Fruit fly (Drosophila melanogaster) whole organism, embryonic: ENCODE data around the gene Dhpr.

ENCODE experiments used
- ATbp ChIP-seq: fragments of 200-800 bp; sonication (Bioruptor generic); optimal IDR thresholded peaks from 2 replicates; lab custom pipeline; 2017; ENCODE audit warnings: missing biosample characterization, mild to moderate bottlenecking, missing genetic modification characterization, missing genetic modification reagents
- Adf1 ChIP-seq: fragments of 200-800 bp; sonication (Bioruptor generic); IDR thresholded peaks from 2 replicates; pipeline ENCODE4 v1.3.6; 2022; ENCODE audit warnings: missing biosample characterization, missing genetic modification characterization
- Atf3 ChIP-seq: fragments of 200-800 bp; sonication (Bioruptor generic); optimal IDR thresholded peaks from 3 replicates; lab custom pipeline; 2016; ENCODE audit warnings: missing biosample characterization, missing genetic modification characterization
- Bgb ChIP-seq: fragments of 200-800 bp; sonication (Bioruptor generic); IDR thresholded peaks from 2 replicates; pipeline ENCODE4 v1.3.6; 2022; ENCODE audit warnings: missing biosample characterization, missing genetic modification characterization; ENCODE audit not compliant: partially characterized antibody
- BtbVII ChIP-seq: fragments of 200-800 bp; sonication (Bioruptor generic); optimal IDR thresholded peaks from 3 replicates; lab custom pipeline; 2017; ENCODE audit warnings: missing biosample characterization, mild to moderate bottlenecking, missing genetic modification characterization
- CG10366 ChIP-seq: fragments of 200-800 bp; sonication (Bioruptor generic); IDR thresholded peaks from 2 replicates; pipeline ENCODE4 v1.3.6; 2022; ENCODE audit warnings: missing biosample characterization, missing genetic modification characterization
- CG10543 ChIP-seq: fragments of 200-800 bp; sonication (Bioruptor generic); optimal IDR thresholded peaks from 3 replicates; lab custom pipeline; 2017; ENCODE audit warnings: missing biosample characterization, mild to moderate bottlenecking, missing genetic modification characterization, moderate library complexity
- CG11093 ChIP-seq: fragments of 200-800 bp; sonication (Bioruptor generic); IDR thresholded peaks from 3 replicates; pipeline ENCODE4 v1.3.6; 2022; ENCODE audit warnings: missing biosample characterization, missing genetic modification characterization
- CG12219 ChIP-seq: fragments of 200-800 bp; sonication (Bioruptor generic); optimal IDR thresholded peaks from 3 replicates; lab custom pipeline; 2018; ENCODE audit warnings: missing biosample characterization, mild to moderate bottlenecking, missing genetic modification characterization
- CG14710 ChIP-seq: fragments of 200-800 bp; sonication (Bioruptor generic); optimal IDR thresholded peaks from 3 replicates; lab custom pipeline; 2019; ENCODE audit warnings: missing biosample characterization, mild to moderate bottlenecking, missing genetic modification characterization, moderate library complexity
- CG1603 ChIP-seq: fragments of 200-800 bp; sonication (Bioruptor generic); optimal IDR thresholded peaks from 2 replicates; lab custom pipeline; 2019; ENCODE audit warnings: missing biosample characterization, mild to moderate bottlenecking, missing genetic modification characterization, moderate library complexity
- CG16779 ChIP-seq: fragments of 200-800 bp; sonication (Bioruptor generic); IDR thresholded peaks from 2 replicates; pipeline ENCODE4 v1.3.6; 2022; ENCODE audit warnings: missing biosample characterization, missing genetic modification characterization
- CG16815 ChIP-seq: fragments of 200-800 bp; sonication (Bioruptor generic); optimal IDR thresholded peaks from 3 replicates; lab custom pipeline; 2017; ENCODE audit warnings: missing biosample characterization, mild to moderate bottlenecking, missing genetic modification characterization
- CG17359 ChIP-seq: fragments of 200-800 bp; sonication (Bioruptor generic); optimal IDR thresholded peaks from 3 replicates; lab custom pipeline; 2018; ENCODE audit warnings: missing biosample characterization, mild to moderate bottlenecking, missing genetic modification characterization, moderate library complexity
- CG2129 ChIP-seq: fragments of 200-800 bp; sonication (Bioruptor generic); IDR thresholded peaks from 2 replicates; pipeline ENCODE4 v1.3.6; 2022; ENCODE audit warnings: missing biosample characterization, missing genetic modification characterization; ENCODE audit not compliant: partially characterized antibody
- CG3065 ChIP-seq: fragments of 200-800 bp; sonication (Bioruptor generic); optimal IDR thresholded peaks from 2 replicates; lab custom pipeline; 2016; ENCODE audit warnings: missing biosample characterization, missing genetic modification characterization
- CG34376 ChIP-seq: fragments of 200-800 bp; sonication (Bioruptor generic); optimal IDR thresholded peaks from 2 replicates; lab custom pipeline; 2018; ENCODE audit warnings: missing biosample characterization, mild to moderate bottlenecking, missing genetic modification characterization
- CG42726 ChIP-seq: fragments of 200-800 bp; sonication (Bioruptor generic); IDR thresholded peaks from 2 replicates; pipeline ENCODE4 v1.3.6; 2022; ENCODE audit warnings: missing biosample characterization, missing genetic modification characterization; ENCODE audit not compliant: partially characterized antibody
- CG4328 ChIP-seq: fragments of 200-800 bp; sonication (Bioruptor generic); optimal IDR thresholded peaks from 3 replicates; lab custom pipeline; 2017; ENCODE audit warnings: missing biosample characterization, missing genetic modification reagents, missing genetic modification characterization
- CG6272 ChIP-seq: fragments of 200-800 bp; sonication (Bioruptor generic); IDR thresholded peaks from 2 replicates; pipeline ENCODE4 v1.3.6; 2022; ENCODE audit warnings: missing biosample characterization, missing genetic modification characterization
- CG7372 ChIP-seq: fragments of 200-800 bp; sonication (Bioruptor generic); IDR thresholded peaks from 2 replicates; pipeline ENCODE4 v1.3.6; 2022; ENCODE audit warnings: missing biosample characterization, missing genetic modification characterization
- CG7839 ChIP-seq: fragments of 200-800 bp; sonication (Bioruptor generic); optimal IDR thresholded peaks from 3 replicates; lab custom pipeline; 2018; ENCODE audit warnings: missing biosample characterization, mild to moderate bottlenecking, missing genetic modification characterization, moderate library complexity
- Camta ChIP-seq: fragments of 200-800 bp; sonication (Bioruptor generic); optimal IDR thresholded peaks from 2 replicates; lab custom pipeline; 2016; ENCODE audit warnings: missing biosample characterization, missing genetic modification characterization
- CkIIα-i1 ChIP-seq: fragments of 200-800 bp; sonication (Bioruptor generic); IDR thresholded peaks from 2 replicates; pipeline ENCODE4 v1.3.6; 2022; ENCODE audit warnings: missing biosample characterization, missing genetic modification characterization
- D19A ChIP-seq: fragments of 200-800 bp; optimal IDR thresholded peaks from 3 replicates; lab custom pipeline; 2019; ENCODE audit warnings: missing biosample characterization, mild to moderate bottlenecking, missing genetic modification characterization, moderate library complexity
- GATAe ChIP-seq: fragments of 200-800 bp; sonication (Bioruptor generic); conservative IDR thresholded peaks from 2 replicates; pipeline ENCODE4 v1.3.6; 2022; ENCODE audit warnings: missing biosample characterization, missing genetic modification characterization
- HLH54F ChIP-seq: fragments of 200-800 bp; sonication (Bioruptor generic); optimal IDR thresholded peaks from 3 replicates; lab custom pipeline; 2016; ENCODE audit warnings: missing biosample characterization, missing genetic modification characterization
- Myb ChIP-seq: fragments of 200-800 bp; sonication (Bioruptor generic); optimal IDR thresholded peaks from 2 replicates; lab custom pipeline; 2016; ENCODE audit warnings: missing biosample characterization, missing genetic modification characterization
- NfI ChIP-seq: fragments of 200-800 bp; sonication (Bioruptor generic); optimal IDR thresholded peaks from 3 replicates; lab custom pipeline; 2018; ENCODE audit warnings: missing biosample characterization, mild to moderate bottlenecking, missing genetic modification characterization, moderate library complexity
- Ravus ChIP-seq: fragments of 200-800 bp; sonication (Bioruptor generic); IDR thresholded peaks from 2 replicates; pipeline ENCODE4 v1.3.6; 2022; ENCODE audit warnings: missing biosample characterization, missing genetic modification characterization
- Scr ChIP-seq: fragments of 200-800 bp; sonication (Bioruptor generic); IDR thresholded peaks from 2 replicates; pipeline ENCODE4 v1.3.6; 2022; ENCODE audit warnings: missing biosample characterization, missing genetic modification characterization; ENCODE audit not compliant: partially characterized antibody
- Taf1 ChIP-seq: fragments of 200-800 bp; sonication (Bioruptor generic); IDR thresholded peaks from 2 replicates; pipeline ENCODE4 v1.3.6; 2022; ENCODE audit warnings: missing biosample characterization, missing genetic modification characterization
- Trl ChIP-seq, 3 experiments: fragments of >200 bp in 2 of 3; fragments of 200-800 bp in 1 of 3; sonication (Bioruptor generic) in 1 of 3; optimal IDR thresholded peaks; 2 replicates in 1 of 3; 3 replicates in 2 of 3; lab custom pipeline; 2016 to 2017; ENCODE audit warnings: missing biosample characterization in 1 of 3, missing genetic modification characterization in 1 of 3
- ac ChIP-seq: fragments of 200-800 bp; sonication (Bioruptor generic); optimal IDR thresholded peaks from 3 replicates; lab custom pipeline; 2017; ENCODE audit warnings: missing biosample characterization, mild to moderate bottlenecking, missing genetic modification characterization
- az2 ChIP-seq: fragments of 200-800 bp; sonication (Bioruptor generic); optimal IDR thresholded peaks from 3 replicates; lab custom pipeline; 2016; ENCODE audit warnings: missing biosample characterization, missing genetic modification characterization
- bcd ChIP-seq: fragments of 200-800 bp; sonication (Bioruptor generic); optimal IDR thresholded peaks from 2 replicates; lab custom pipeline; 2017; ENCODE audit warnings: missing biosample characterization, mild to moderate bottlenecking, missing genetic modification characterization
- cwo ChIP-seq: fragments of 200-800 bp; sonication (Bioruptor generic); optimal IDR thresholded peaks from 3 replicates; lab custom pipeline; 2017; ENCODE audit warnings: missing biosample characterization, missing genetic modification characterization, mild to moderate bottlenecking, moderate library complexity, missing genetic modification reagents
- dysf ChIP-seq: fragments of 200-800 bp; sonication (Bioruptor generic); IDR thresholded peaks from 3 replicates; pipeline ENCODE4 v1.3.6; 2022; ENCODE audit warnings: missing biosample characterization, missing genetic modification characterization
- fu2 ChIP-seq: fragments of 200-800 bp; sonication (Bioruptor generic); optimal IDR thresholded peaks from 2 replicates; lab custom pipeline; 2016; ENCODE audit warnings: missing biosample characterization, missing genetic modification characterization
- mirr ChIP-seq: fragments of 200-800 bp; sonication (Bioruptor generic); optimal IDR thresholded peaks from 3 replicates; lab custom pipeline; 2018; ENCODE audit warnings: missing biosample characterization, mild to moderate bottlenecking, missing genetic modification characterization
- psq ChIP-seq: fragments of 200-800 bp; sonication (Bioruptor generic); optimal IDR thresholded peaks from 2 replicates; lab custom pipeline; 2017; ENCODE audit warnings: missing biosample characterization, missing genetic modification characterization
- ro ChIP-seq: fragments of 200-800 bp; sonication (Bioruptor generic); IDR thresholded peaks from 2 replicates; pipeline ENCODE4 v1.3.6; 2022; ENCODE audit warnings: missing biosample characterization, missing genetic modification characterization
- schlank ChIP-seq: fragments of 200-800 bp; sonication (Bioruptor generic); optimal IDR thresholded peaks from 2 replicates; lab custom pipeline; 2018; ENCODE audit warnings: missing biosample characterization, mild to moderate bottlenecking, missing genetic modification characterization
- sens ChIP-seq: fragments of 200-800 bp; sonication (Bioruptor generic); peaks from one replicate; lab custom pipeline; 2016; ENCODE audit warnings: missing biosample characterization, missing genetic modification characterization
- slbo ChIP-seq: fragments of 200-800 bp; sonication (Bioruptor generic); IDR thresholded peaks from 2 replicates; pipeline ENCODE4 v1.3.6; 2022; ENCODE audit warnings: missing biosample characterization, missing genetic modification characterization
- sqz ChIP-seq: fragments of 200-800 bp; sonication (Bioruptor generic); optimal IDR thresholded peaks from 3 replicates; lab custom pipeline; 2018; ENCODE audit warnings: missing biosample characterization, mild to moderate bottlenecking, missing genetic modification characterization
- sug ChIP-seq: fragments of 200-800 bp; optimal IDR thresholded peaks from 2 replicates; lab custom pipeline; 2019; ENCODE audit warnings: missing biosample characterization, mild to moderate bottlenecking, missing genetic modification characterization, moderate library complexity
- tap ChIP-seq: fragments of 200-800 bp; optimal IDR thresholded peaks from 3 replicates; lab custom pipeline; 2019; ENCODE audit warnings: missing biosample characterization, mild to moderate bottlenecking, missing genetic modification characterization, moderate library complexity
- tna ChIP-seq: fragments of 200-800 bp; sonication (Bioruptor generic); IDR thresholded peaks from 2 replicates; pipeline ENCODE4 v1.3.6; 2022; ENCODE audit warnings: missing biosample characterization, missing genetic modification characterization; ENCODE audit not compliant: partially characterized antibody

The Dhpr gene

dm6 chr3L:9126021-9126811, 8.1 kb upstream of the Dhpr start (continued):
- no peak for TF ChIP-seq CG3065 (GFP tag; lab: Kevin White, UChicago)
- peak; percentile 12 for TF ChIP-seq D19A (tag; lab: Kevin White, UChicago)
- TF ChIP-seq Trl (optimal IDR thresholded peaks at IDR 0.05; lab: Kevin White, UChicago), result peak in 1 of 2 experiments; percentile 22
- no peak for TF ChIP-seq Trl (GFP tag; optimal IDR thresholded peaks at IDR 0.05; lab: Kevin White, UChicago)
- no peak for TF ChIP-seq az2 (GFP tag; lab: Kevin White, UChicago)
- TF ChIP-seq Myb, result no peak
- TF ChIP-seq CG4328 (GFP tag; lab: Kevin White, UChicago), result no peak
- TF ChIP-seq CG10543, result peak; percentile 41
- TF ChIP-seq HLH54F (GFP tag; lab: Kevin White, UChicago), result peak; percentile 28
- TF ChIP-seq CG17359 (tag; lab: Kevin White, UChicago), result peak; percentile 46
- no peak for TF ChIP-seq CG14710 (tag; lab: Kevin White, UChicago)
- TF ChIP-seq psq (GFP tag; lab: Kevin White, UChicago), result no peak
- TF ChIP-seq CG16779, result no peak
- TF ChIP-seq ro (GFP tag; lab: Robert Waterston, UW), result no peak
- TF ChIP-seq cwo (GFP tag; lab: Kevin White, UChicago), result no peak
- no peak for TF ChIP-seq ac (GFP tag; lab: Kevin White, UChicago)
- no peak for TF ChIP-seq schlank (tag; lab: Kevin White, UChicago)
- no peak for TF ChIP-seq sens (GFP tag; lab: Kevin White, UChicago)
- peak; percentile 46 for TF ChIP-seq sqz (GFP tag; lab: Kevin White, UChicago)
- TF ChIP-seq tap, result no peak
- TF ChIP-seq CG10366 (GFP tag; lab: Robert Waterston, UW), result no peak
- TF ChIP-seq Adf1 (GFP tag; lab: Robert Waterston, UW), result peak; percentile 74
- peak; percentile 15 for TF ChIP-seq CG16815
- peak; percentile 23; the same call in 1 of the 2 replicates for TF ChIP-seq GATAe (GFP tag; lab: Robert Waterston, UW)
- no peak for TF ChIP-seq CG1603 (tag; lab: Kevin White, UChicago)
- no peak for TF ChIP-seq CG12219 (GFP tag; lab: Kevin White, UChicago)
- TF ChIP-seq CG42726, result no peak
- TF ChIP-seq CG11093, result no peak
- no peak for TF ChIP-seq slbo (GFP tag; lab: Robert Waterston, UW)
- TF ChIP-seq CG6272 (GFP tag; lab: Robert Waterston, UW), result no peak
- TF ChIP-seq Atf3 (GFP tag; lab: Kevin White, UChicago), result no peak
- no peak for TF ChIP-seq BtbVII
- no peak for TF ChIP-seq CG7372
- TF ChIP-seq Bgb, result no peak
- peak; percentile 8 for TF ChIP-seq NfI (GFP tag; lab: Kevin White, UChicago)
- TF ChIP-seq CG7839, result peak; percentile 10
- no peak for TF ChIP-seq fu2 (GFP tag; lab: Kevin White, UChicago)
- peak; percentile 24 for TF ChIP-seq mirr
- no peak for TF ChIP-seq Scr (GFP tag; lab: Robert Waterston, UW)
- TF ChIP-seq Ravus, result no peak
- TF ChIP-seq Taf1, result no peak
- peak; percentile 1 for TF ChIP-seq CG34376
- no peak for TF ChIP-seq tna (GFP tag; lab: Robert Waterston, UW)
- TF ChIP-seq sug, result peak; percentile 66
- no peak for TF ChIP-seq Camta (GFP tag; lab: Kevin White, UChicago)
- no peak for TF ChIP-seq CkIIα-i1 (GFP tag; lab: Robert Waterston, UW)
- no peak for TF ChIP-seq ATbp
- TF ChIP-seq dysf (GFP tag; lab: Robert Waterston, UW), result no peak
- no peak for TF ChIP-seq CG2129 (GFP tag; lab: Robert Waterston, UW)
- TF ChIP-seq bcd (GFP tag; lab: Kevin White, UChicago), result peak; percentile 26
